Fruit fly (Drosophila melanogaster) whole organism, pupa: ENCODE results near the gene Jon74E.

Experiments used
- CG13204 ChIP-seq: fragments of 200-800 bp; sonication (Bioruptor generic); optimal IDR thresholded peaks from 2 replicates; lab custom pipeline; 2018; ENCODE audit warnings: missing biosample characterization, mild to moderate bottlenecking, missing genetic modification characterization, moderate library complexity
- CG32121 ChIP-seq: fragments of 200-800 bp; sonication (Bioruptor generic); IDR thresholded peaks from 2 replicates; pipeline ENCODE4 v1.3.6; 2022; ENCODE audit warnings: missing biosample characterization, missing genetic modification characterization
- Ets98B ChIP-seq: fragments of 200-800 bp; sonication (Bioruptor generic); IDR thresholded peaks from 2 replicates; pipeline ENCODE4 v1.3.6; 2022; ENCODE audit warnings: missing biosample characterization, missing genetic modification characterization
- Pif1A ChIP-seq: fragments of 200-800 bp; sonication (Bioruptor generic); optimal IDR thresholded peaks from 3 replicates; lab custom pipeline; 2016; ENCODE audit warnings: missing biosample characterization, missing genetic modification characterization

- TF ChIP-seq CG13204 (peak; percentile 83), Pif1A (GFP tag; lab: Kevin White, UChicago) (peak; percentile 35), CG32121 (GFP tag; lab: Robert Waterston, UW) (peak; percentile 19; the same call in 1 of the 2 replicates), Ets98B (GFP tag; lab: Robert Waterston, UW) (peak; percentile 59)
Observed at dm6 chr3L:17577530-17578351, 28.8 kb upstream of the Jon74E start.
